Worm (Caenorhabditis elegans) whole organism, late embryonic: ENCODE measurements around the gene gnrr-3.

Experiments used
- C38D4.7 ChIP-seq: fragments of 200-800 bp; sonication (Bioruptor generic); optimal IDR thresholded peaks from 2 replicates; lab custom pipeline; 2018; ENCODE audit warnings: mild to moderate bottlenecking, missing genetic modification characterization, moderate library complexity, missing compliant biosample characterization
- F13H6.1 ChIP-seq: sonication (generic microtip); optimal IDR thresholded peaks from 2 replicates; lab custom pipeline; 2016; ENCODE audit warnings: missing genetic modification characterization, missing compliant biosample characterization
- ahr-1 ChIP-seq: sonication (generic microtip); optimal IDR thresholded peaks from 2 replicates; lab custom pipeline; 2016; ENCODE audit warnings: missing genetic modification characterization, missing compliant biosample characterization
- ceh-14 ChIP-seq: sonication (generic microtip); optimal IDR thresholded peaks from 2 replicates; lab custom pipeline; 2016; ENCODE audit warnings: missing genotype, missing genetic modification characterization, missing compliant biosample characterization
- ceh-18 ChIP-seq: sonication (generic microtip); optimal IDR thresholded peaks from 2 replicates; lab custom pipeline; 2016; ENCODE audit warnings: missing genetic modification characterization, missing compliant biosample characterization
- ceh-19 ChIP-seq: fragments of 200-800 bp; sonication (Bioruptor generic); optimal IDR thresholded peaks from 2 replicates; lab custom pipeline; 2018; ENCODE audit warnings: mild to moderate bottlenecking, missing genetic modification characterization, missing compliant biosample characterization
- ceh-22 ChIP-seq: sonication (generic microtip); optimal IDR thresholded peaks from 2 replicates; lab custom pipeline; 2017; ENCODE audit warnings: missing biosample characterization, missing genetic modification characterization
- ceh-30 ChIP-seq: fragments of 150-350 bp; optimal IDR thresholded peaks from 2 replicates; lab custom pipeline; 2014; ENCODE audit warnings: missing biosample characterization, missing genetic modification characterization
- ceh-31 ChIP-seq: sonication (generic microtip); optimal IDR thresholded peaks from 2 replicates; lab custom pipeline; 2016; ENCODE audit warnings: missing genetic modification characterization, missing compliant biosample characterization
- ceh-34 ChIP-seq: sonication (generic microtip); optimal IDR thresholded peaks from 2 replicates; lab custom pipeline; 2016; ENCODE audit warnings: mild to moderate bottlenecking, missing genetic modification characterization, missing compliant biosample characterization
- ceh-48 ChIP-seq: sonication (generic microtip); optimal IDR thresholded peaks from 2 replicates; lab custom pipeline; 2016; ENCODE audit warnings: missing genetic modification characterization, inconsistent platforms, missing compliant biosample characterization
- ceh-9 ChIP-seq: sonication (generic microtip); optimal IDR thresholded peaks from 2 replicates; lab custom pipeline; 2016; ENCODE audit warnings: mild to moderate bottlenecking, missing genetic modification characterization, inconsistent platforms, missing compliant biosample characterization
- dmd-4 ChIP-seq: sonication (generic microtip); optimal IDR thresholded peaks from 2 replicates; lab custom pipeline; 2016; ENCODE audit warnings: borderline replicate concordance, missing genetic modification characterization, missing compliant biosample characterization
- dve-1 ChIP-seq: sonication (generic microtip); optimal IDR thresholded peaks from 2 replicates; lab custom pipeline; 2017; ENCODE audit warnings: antibody characterized with exemption, mild to moderate bottlenecking, missing genetic modification characterization, missing compliant biosample characterization
- elt-4 ChIP-seq: sonication (generic microtip); optimal IDR thresholded peaks from 2 replicates; lab custom pipeline; 2016; ENCODE audit warnings: missing genetic modification characterization, missing compliant biosample characterization
- ets-4 ChIP-seq: sonication (generic microtip); optimal IDR thresholded peaks from 2 replicates; lab custom pipeline; 2016; ENCODE audit warnings: missing genetic modification characterization, missing compliant biosample characterization
- eyg-1 ChIP-seq: sonication (generic microtip); optimal IDR thresholded peaks from 2 replicates; lab custom pipeline; 2016; ENCODE audit warnings: missing genotype, missing genetic modification characterization, missing compliant biosample characterization
- hlh-13 ChIP-seq: fragments of 200-800 bp; sonication (Bioruptor generic); optimal IDR thresholded peaks from 2 replicates; lab custom pipeline; 2018; ENCODE audit warnings: mild to moderate bottlenecking, missing genetic modification characterization, missing compliant biosample characterization
- hlh-15 ChIP-seq: sonication (generic microtip); optimal IDR thresholded peaks from 2 replicates; lab custom pipeline; 2016; ENCODE audit warnings: missing genetic modification characterization, missing compliant biosample characterization
- hlh-30 ChIP-seq: sonication (generic microtip); optimal IDR thresholded peaks from 2 replicates; lab custom pipeline; 2017; ENCODE audit warnings: antibody characterized with exemption, missing genetic modification characterization, missing compliant biosample characterization; ENCODE audit not compliant: insufficient read depth
- hlh-6 ChIP-seq: sonication (generic microtip); optimal IDR thresholded peaks from 2 replicates; lab custom pipeline; 2016; ENCODE audit warnings: missing genotype, missing genetic modification characterization, missing compliant biosample characterization
- lim-6 ChIP-seq: sonication (generic microtip); optimal IDR thresholded peaks from 2 replicates; lab custom pipeline; 2016; ENCODE audit warnings: missing genetic modification characterization, missing compliant biosample characterization
- madf-2 ChIP-seq: sonication (generic microtip); optimal IDR thresholded peaks from 2 replicates; lab custom pipeline; 2017; ENCODE audit warnings: missing genetic modification characterization, missing compliant biosample characterization
- mec-3 ChIP-seq: sonication (generic microtip); optimal IDR thresholded peaks from 2 replicates; lab custom pipeline; 2016; ENCODE audit warnings: borderline replicate concordance, missing genetic modification characterization, missing compliant biosample characterization
- nfya-1 ChIP-seq: sonication (generic microtip); optimal IDR thresholded peaks from 2 replicates; lab custom pipeline; 2017; ENCODE audit warnings: missing genetic modification characterization, mild to moderate bottlenecking, missing compliant biosample characterization, antibody characterized with exemption, moderate library complexity
- odd-2 ChIP-seq: sonication (generic microtip); optimal IDR thresholded peaks from 2 replicates; lab custom pipeline; 2017; ENCODE audit warnings: antibody characterized with exemption, mild to moderate bottlenecking, missing genetic modification characterization, missing compliant biosample characterization
- pag-3 ChIP-seq: sonication (generic microtip); optimal IDR thresholded peaks from 2 replicates; lab custom pipeline; 2016; ENCODE audit warnings: missing compliant biosample characterization, missing genetic modification characterization, borderline replicate concordance
- pax-1 ChIP-seq: fragments of 150-350 bp; optimal IDR thresholded peaks from 2 replicates; lab custom pipeline; 2014; ENCODE audit warnings: missing biosample characterization, missing genetic modification characterization
- pha-2 ChIP-seq: sonication (generic microtip); optimal IDR thresholded peaks from 2 replicates; lab custom pipeline; 2017; ENCODE audit warnings: mild to moderate bottlenecking, missing genetic modification characterization, missing compliant biosample characterization
- pha-4 ChIP-seq: fragments of 150-350 bp; optimal IDR thresholded peaks from 2 replicates; lab custom pipeline; 2018; ENCODE audit warnings: missing biosample characterization, missing genetic modification reagents, missing genetic modification characterization
- ref-2 ChIP-seq: sonication (generic microtip); optimal IDR thresholded peaks from 2 replicates; lab custom pipeline; 2016; ENCODE audit warnings: missing genetic modification characterization, missing compliant biosample characterization
- sdc-2 ChIP-seq: sonication (generic microtip); optimal IDR thresholded peaks from 2 replicates; lab custom pipeline; 2016; ENCODE audit warnings: missing genotype, missing genetic modification characterization, missing compliant biosample characterization
- sox-2 ChIP-seq: fragments of 200-800 bp; sonication (Bioruptor generic); IDR thresholded peaks from 2 replicates; pipeline ENCODE4 v1.3.6; 2022; ENCODE audit warnings: missing genetic modification reagents, missing genetic modification characterization, missing compliant biosample characterization
- tbx-2 ChIP-seq: sonication (generic microtip); optimal IDR thresholded peaks from 2 replicates; lab custom pipeline; 2016; ENCODE audit warnings: missing genetic modification characterization, missing compliant biosample characterization
- unc-42 ChIP-seq: sonication (generic microtip); optimal IDR thresholded peaks from 2 replicates; lab custom pipeline; 2016; ENCODE audit warnings: missing genotype, missing genetic modification characterization, missing compliant biosample characterization
- unc-55 ChIP-seq: sonication (generic microtip); optimal IDR thresholded peaks from 2 replicates; lab custom pipeline; 2017; ENCODE audit warnings: missing biosample characterization, missing genetic modification reagents, missing genetic modification characterization
- zip-5 ChIP-seq: sonication (generic microtip); optimal IDR thresholded peaks from 2 replicates; lab custom pipeline; 2016; ENCODE audit warnings: missing genetic modification characterization, missing compliant biosample characterization
- ztf-16 ChIP-seq: sonication (generic microtip); optimal IDR thresholded peaks from 2 replicates; lab custom pipeline; 2017; ENCODE audit warnings: missing genetic modification characterization, missing compliant biosample characterization

gnrr-3 gene

DNA sequence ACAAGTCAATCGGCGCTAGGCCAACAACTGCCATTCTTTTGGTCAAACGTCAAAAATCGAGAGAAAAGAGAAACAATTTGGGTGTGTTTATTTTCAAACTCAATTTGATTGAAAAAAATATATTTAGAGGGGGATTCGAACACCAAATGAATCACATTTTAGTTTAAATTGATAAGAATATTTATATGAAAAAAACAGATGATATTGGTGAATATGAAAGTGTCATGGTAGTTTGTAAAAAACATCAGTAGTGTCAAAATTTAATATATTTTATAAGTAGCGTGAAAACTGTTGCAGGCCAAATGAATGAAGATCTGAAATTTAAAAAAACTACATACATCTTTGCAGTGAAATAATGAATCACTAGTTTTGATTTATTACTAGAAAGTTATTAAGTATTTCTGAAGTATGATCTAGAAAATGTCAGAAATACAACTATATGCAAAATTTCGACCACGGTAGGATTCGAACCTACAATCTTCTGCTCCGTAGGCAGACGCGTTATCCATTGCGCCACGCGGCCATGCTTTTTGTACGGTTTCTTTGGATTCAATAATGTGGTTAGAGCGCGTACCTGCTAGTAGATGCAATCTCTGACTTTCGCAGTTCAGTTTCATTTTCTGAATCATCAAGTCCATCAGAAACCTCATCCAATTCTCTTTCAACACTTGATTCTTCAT, 31.1 kb upstream of the gnrr-3 start, which contains the start of gene F19C6.4:
Gene F19C6.4 (minus strand): TSS at position 51 of the 680 bp plus-strand sequence.
- TF ChIP-seq tbx-2 (tag; lab: Kevin White, UChicago) (no peak), sdc-2 (tag; lab: Kevin White, UChicago) (no peak), ahr-1 (no peak), hlh-15 (tag; lab: Kevin White, UChicago) (no peak), C38D4.7 (GFP tag; lab: Kevin White, UChicago) (no peak), mec-3 (no peak), pag-3 (no peak), ceh-14 (tag; lab: Kevin White, UChicago) (no peak), hlh-13 (no peak), odd-2 (tag; lab: Kevin White, UChicago) (no peak), ztf-16 (tag; lab: Kevin White, UChicago) (no peak), hlh-6 (no peak), eyg-1 (tag; lab: Kevin White, UChicago) (no peak), ets-4 (tag; lab: Kevin White, UChicago) (no peak), nfya-1 (tag; lab: Kevin White, UChicago) (no peak), ceh-30 (tag; lab: Kevin White, UChicago) (no peak), ceh-9 (no peak), ceh-19 (no peak), zip-5 (tag; lab: Kevin White, UChicago) (no peak)

DNA sequence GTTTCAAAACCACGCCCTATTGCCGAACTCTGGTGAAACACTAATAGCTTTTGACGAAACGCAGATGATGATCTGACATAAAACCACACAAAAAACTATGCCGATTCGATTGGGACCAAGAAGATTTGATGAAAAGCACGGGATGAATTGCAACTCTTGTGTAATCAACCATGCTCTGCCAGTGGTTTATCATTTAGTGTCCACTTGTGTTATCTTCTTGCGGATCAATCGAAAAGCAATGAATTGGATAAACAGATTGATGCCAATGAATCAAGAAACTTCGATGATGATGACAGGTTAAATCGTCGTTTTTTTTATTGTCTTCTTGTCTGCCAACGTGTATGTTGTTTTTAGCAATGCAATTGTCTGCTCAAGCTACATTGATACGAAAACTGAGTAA, 27.2 kb upstream of the gnrr-3 start, which contains the start of gene F42G10.1:
Gene F42G10.1 (minus strand): TSS at position 151 of the 400 bp plus-strand sequence.
- no peak for TF ChIP-seq pha-4
- TF ChIP-seq ceh-31 (tag; lab: Kevin White, UChicago) = no peak
- TF ChIP-seq ceh-34 = no peak
- no peak for TF ChIP-seq pha-2 (tag; lab: Kevin White, UChicago)
- TF ChIP-seq dmd-4 = no peak
- TF ChIP-seq dve-1 (tag; lab: Kevin White, UChicago) = no peak
- TF ChIP-seq hlh-15 (tag; lab: Kevin White, UChicago) = no peak
- no peak for TF ChIP-seq hlh-6
- no peak for TF ChIP-seq elt-4 (tag; lab: Kevin White, UChicago)
- no peak for TF ChIP-seq ztf-16 (tag; lab: Kevin White, UChicago)
- TF ChIP-seq lim-6 (tag; lab: Kevin White, UChicago) = no peak
- TF ChIP-seq hlh-30 (tag; lab: Kevin White, UChicago) = no peak

ce11 chrX:10026347-10026746, 22.9 kb upstream of the gnrr-3 start:
- peak; percentile 46 for TF ChIP-seq ceh-31 (tag; lab: Kevin White, UChicago)
- no peak for TF ChIP-seq ceh-22 (tag; lab: Kevin White, UChicago)
- TF ChIP-seq pax-1 (tag; lab: Kevin White, UChicago) = peak; percentile 91
- peak; percentile 5 for TF ChIP-seq nfya-1 (tag; lab: Kevin White, UChicago)
- peak; percentile 0 for TF ChIP-seq F13H6.1 (tag; lab: Kevin White, UChicago)
- TF ChIP-seq unc-42 = peak; percentile 61
- TF ChIP-seq tbx-2 (tag; lab: Kevin White, UChicago) = peak; percentile 10
- peak; percentile 64 for TF ChIP-seq ceh-34
- peak; percentile 60 for TF ChIP-seq ceh-48
- peak; percentile 33 for TF ChIP-seq ref-2 (tag; lab: Kevin White, UChicago)
- peak; percentile 10 for TF ChIP-seq unc-55
- TF ChIP-seq ceh-18 (tag; lab: Kevin White, UChicago) = peak; percentile 65
- no peak for TF ChIP-seq sox-2 (GFP tag; lab: Robert Waterston, UW)
- no peak for TF ChIP-seq lim-6 (tag; lab: Kevin White, UChicago)
- TF ChIP-seq ets-4 (tag; lab: Kevin White, UChicago) = no peak
- peak; percentile 4 for TF ChIP-seq madf-2 (tag; lab: Kevin White, UChicago)
